Worm (Caenorhabditis elegans): Measurements from ENCODE around the gene enpp-1.
"Not testable (repeated sequence)": the region's sequence is repeated elsewhere in the genome, so short reads cannot be mapped to it uniquely, and the experiment has no call there.

enpp-1 gene

ce11 chrV:12113726-12114125 is 17.5 kb upstream of the enpp-1 start:
- TF ChIP-seq him-1 (tag; optimal IDR thresholded peaks at IDR 0.05) (no peak), dao-5 (tag; optimal IDR thresholded peaks at IDR 0.05) (no peak), W03F9.2 (tag; optimal IDR thresholded peaks at IDR 0.05) (no peak)

ce11 chrV:12114693-12115092 is 16.6 kb upstream of the enpp-1 start, which contains the start of gene spin-1:
spin-1 (plus strand) TSS chrV:12114993.
- TF ChIP-seq W03F9.2 (tag; optimal IDR thresholded peaks at IDR 0.05) (no peak), him-1 (tag; optimal IDR thresholded peaks at IDR 0.05) (no peak), dao-5 (tag; optimal IDR thresholded peaks at IDR 0.05) (no peak)

- TF ChIP-seq W03F9.2 (tag; optimal IDR thresholded peaks at IDR 0.05) (no peak), dao-5 (tag; optimal IDR thresholded peaks at IDR 0.05) (no peak), him-1 (tag; optimal IDR thresholded peaks at IDR 0.05) (no peak)
Observed at ce11 chrV:12115150-12115549, 16.1 kb upstream of the enpp-1 start.

- TF ChIP-seq him-1 (tag; optimal IDR thresholded peaks at IDR 0.05) (no peak), dao-5 (tag; optimal IDR thresholded peaks at IDR 0.05) (no peak), W03F9.2 (tag; optimal IDR thresholded peaks at IDR 0.05) (no peak)
Observed at ce11 chrV:12117567-12118053, 13.6 kb upstream of the enpp-1 start, which contains the start of gene C13C4.8. C13C4.8 (plus strand) TSS chrV:12118003.

ce11 chrV:12120381-12120780 is 10.9 kb upstream of the enpp-1 start, which contains the start of gene C13C4.7:
C13C4.7 (minus strand) TSS chrV:12120481.
- TF ChIP-seq dao-5 (tag; optimal IDR thresholded peaks at IDR 0.05) = no peak

- TF ChIP-seq him-1 (tag; optimal IDR thresholded peaks at IDR 0.05) (no peak), W03F9.2 (tag; optimal IDR thresholded peaks at IDR 0.05) (no peak), dao-5 (tag; optimal IDR thresholded peaks at IDR 0.05) (no peak)
Observed at ce11 chrV:12121274-12121673, 10.0 kb upstream of the enpp-1 start, which contains the start of gene C13C4.6. C13C4.6 (plus strand) TSS chrV:12121574.

ce11 chrV:12130688-12131087 is 569 bp upstream of the enpp-1 start, which contains the start of gene C27A7.6:
C27A7.6 (minus strand) TSS chrV:12130788.
- not testable (repeated sequence) for TF ChIP-seq him-1, dao-5, W03F9.2 (tag; optimal IDR thresholded peaks at IDR 0.05)

- no peak for TF ChIP-seq W03F9.2 (tag; optimal IDR thresholded peaks at IDR 0.05)
- no peak for TF ChIP-seq him-1 (tag; optimal IDR thresholded peaks at IDR 0.05)
- TF ChIP-seq dao-5 (tag; optimal IDR thresholded peaks at IDR 0.05) = no peak
Observed at ce11 chrV:12137942-12138341, 6.7 kb downstream of the enpp-1 start.

ce11 chrV:12140625-12141024 is 9.4 kb downstream of the enpp-1 start, which contains the start of gene C27A7.3:
C27A7.3 (plus strand) TSS chrV:12140925.
- no peak for TF ChIP-seq him-1 (tag; optimal IDR thresholded peaks at IDR 0.05)
- TF ChIP-seq dao-5 (tag; optimal IDR thresholded peaks at IDR 0.05) = no peak
- no peak for TF ChIP-seq W03F9.2 (tag; optimal IDR thresholded peaks at IDR 0.05)

ce11 chrV:12150607-12151006 is 19.4 kb downstream of the enpp-1 start, which contains the start of gene che-11:
che-11 (minus strand) TSS chrV:12150707.
- TF ChIP-seq W03F9.2 (tag; optimal IDR thresholded peaks at IDR 0.05) (no peak), him-1 (tag; optimal IDR thresholded peaks at IDR 0.05) (no peak), dao-5 (tag; optimal IDR thresholded peaks at IDR 0.05) (no peak)

- TF ChIP-seq dao-5 (tag; optimal IDR thresholded peaks at IDR 0.05) (no peak), W03F9.2 (tag; optimal IDR thresholded peaks at IDR 0.05) (no peak), him-1 (tag; optimal IDR thresholded peaks at IDR 0.05) (no peak)
Observed at ce11 chrV:12152857-12153256, 21.6 kb downstream of the enpp-1 start, which contains the start of gene C27A7.8. C27A7.8 (plus strand) TSS chrV:12153157.

- TF ChIP-seq dao-5 (tag; optimal IDR thresholded peaks at IDR 0.05) (no peak), W03F9.2 (tag; optimal IDR thresholded peaks at IDR 0.05) (no peak), him-1 (tag; optimal IDR thresholded peaks at IDR 0.05) (no peak)
Observed at ce11 chrV:12153784-12154183, 22.5 kb downstream of the enpp-1 start.

- TF ChIP-seq him-1 (tag; optimal IDR thresholded peaks at IDR 0.05) (no peak), W03F9.2 (tag; optimal IDR thresholded peaks at IDR 0.05) (no peak), dao-5 (tag; optimal IDR thresholded peaks at IDR 0.05) (no peak)
Observed at ce11 chrV:12154554-12154953, 23.3 kb downstream of the enpp-1 start, which contains the start of gene C27A7.9. C27A7.9 (minus strand) TSS chrV:12154654.

ce11 chrV:12158377-12158776 is 27.1 kb downstream of the enpp-1 start:
- TF ChIP-seq dao-5 (tag; optimal IDR thresholded peaks at IDR 0.05) (no peak), W03F9.2 (tag; optimal IDR thresholded peaks at IDR 0.05) (no peak), him-1 (tag; optimal IDR thresholded peaks at IDR 0.05) (no peak)

- no peak for TF ChIP-seq dao-5 (tag; optimal IDR thresholded peaks at IDR 0.05)
- TF ChIP-seq W03F9.2 (tag; optimal IDR thresholded peaks at IDR 0.05) = no peak
- no peak for TF ChIP-seq him-1 (tag; optimal IDR thresholded peaks at IDR 0.05)
Observed at ce11 chrV:12159975-12160374, 28.7 kb downstream of the enpp-1 start.

All from whole organism, L4/young adult.